Worm (Caenorhabditis elegans): ENCODE data around the gene Y55B1BL.2.

Y55B1BL.2 gene

ce11 chrIII:354545-355460 is 47.8 kb upstream of the Y55B1BL.2 start, which contains the start of gene gei-4 (continued):
- TF ChIP-seq sox-4 (tag; optimal IDR thresholded peaks at IDR 0.05): peak; percentile 7
- TF ChIP-seq rnt-1 (tag; optimal IDR thresholded peaks at IDR 0.05): peak; percentile 63
- peak; percentile 5 for TF ChIP-seq K09A11.1 (tag; optimal IDR thresholded peaks at IDR 0.05; ENCODE audit: insufficient read depth)
- TF ChIP-seq ceh-9 (tag; optimal IDR thresholded peaks at IDR 0.05): no peak
- peak; percentile 69 for TF ChIP-seq ceh-18 (tag; optimal IDR thresholded peaks at IDR 0.05)
- TF ChIP-seq F13H6.1 (tag; optimal IDR thresholded peaks at IDR 0.05): peak; percentile 76
- no peak for TF ChIP-seq C38D4.7 (GFP tag; optimal IDR thresholded peaks at IDR 0.05)
- TF ChIP-seq ceh-30 (tag; optimal IDR thresholded peaks at IDR 0.05): peak; percentile 31
- TF ChIP-seq ceh-2 (tag; optimal IDR thresholded peaks at IDR 0.05): peak; percentile 41
- TF ChIP-seq ama-1 (optimal IDR thresholded peaks at IDR 0.05): peak; percentile 59
- TF ChIP-seq fkh-6 (tag; optimal IDR thresholded peaks at IDR 0.05): no peak
- peak; percentile 76 for TF ChIP-seq tbx-2 (tag; optimal IDR thresholded peaks at IDR 0.05)
- TF ChIP-seq ceh-22 (tag; optimal IDR thresholded peaks at IDR 0.05): peak; percentile 47
- TF ChIP-seq nfya-1 (tag; optimal IDR thresholded peaks at IDR 0.05): peak; percentile 85
- no peak for TF ChIP-seq elt-4 (tag; optimal IDR thresholded peaks at IDR 0.05)
- no peak for TF ChIP-seq mec-3 (tag; optimal IDR thresholded peaks at IDR 0.05; ENCODE audit: borderline replicate concordance)
- TF ChIP-seq ztf-16 (tag; optimal IDR thresholded peaks at IDR 0.05): no peak
- peak; percentile 96 for TF ChIP-seq hlh-30 (tag; optimal IDR thresholded peaks at IDR 0.05; ENCODE audit: insufficient read depth)
- peak; percentile 19; the same call in 1 of the 2 replicates for TF ChIP-seq sox-2 (GFP tag; IDR thresholded peaks at IDR 0.05)
- TF ChIP-seq nhr-11 (tag; optimal IDR thresholded peaks at IDR 0.05): no peak
- no peak for TF ChIP-seq lin-11 (tag; optimal IDR thresholded peaks at IDR 0.05)
- TF ChIP-seq npax-4 (tag; optimal IDR thresholded peaks at IDR 0.05): no peak
- no peak for TF ChIP-seq gmeb-2 (tag; optimal IDR thresholded peaks at IDR 0.05)
- TF ChIP-seq ceh-19 (GFP tag; optimal IDR thresholded peaks at IDR 0.05): no peak
- no peak for TF ChIP-seq unc-86 (tag; optimal IDR thresholded peaks at IDR 0.05)
- no peak for TF ChIP-seq fkh-10 (GFP tag; optimal IDR thresholded peaks at IDR 0.05)
- no peak for TF ChIP-seq nhr-232 (tag; optimal IDR thresholded peaks at IDR 0.05)
- TF ChIP-seq ceh-6 (GFP tag; optimal IDR thresholded peaks at IDR 0.05): peak; percentile 45
- no peak for TF ChIP-seq che-1 (tag; optimal IDR thresholded peaks at IDR 0.05)
- TF ChIP-seq sdc-2 (tag; optimal IDR thresholded peaks at IDR 0.05): peak; percentile 53
- no peak for TF ChIP-seq ttx-3 (tag; optimal IDR thresholded peaks at IDR 0.05)
- no peak for TF ChIP-seq pha-4 (tag; optimal IDR thresholded peaks at IDR 0.05)
- TF ChIP-seq pros-1 (tag; optimal IDR thresholded peaks at IDR 0.05): peak; percentile 82
- no peak for TF ChIP-seq hlh-15 (tag; optimal IDR thresholded peaks at IDR 0.05)
- no peak for TF ChIP-seq hlh-6 (tag; optimal IDR thresholded peaks at IDR 0.05)
- TF ChIP-seq Y22D7AL.16 (tag; optimal IDR thresholded peaks at IDR 0.05): no peak
- peak; percentile 32 for TF ChIP-seq unc-42 (tag; optimal IDR thresholded peaks at IDR 0.05)

DNA sequence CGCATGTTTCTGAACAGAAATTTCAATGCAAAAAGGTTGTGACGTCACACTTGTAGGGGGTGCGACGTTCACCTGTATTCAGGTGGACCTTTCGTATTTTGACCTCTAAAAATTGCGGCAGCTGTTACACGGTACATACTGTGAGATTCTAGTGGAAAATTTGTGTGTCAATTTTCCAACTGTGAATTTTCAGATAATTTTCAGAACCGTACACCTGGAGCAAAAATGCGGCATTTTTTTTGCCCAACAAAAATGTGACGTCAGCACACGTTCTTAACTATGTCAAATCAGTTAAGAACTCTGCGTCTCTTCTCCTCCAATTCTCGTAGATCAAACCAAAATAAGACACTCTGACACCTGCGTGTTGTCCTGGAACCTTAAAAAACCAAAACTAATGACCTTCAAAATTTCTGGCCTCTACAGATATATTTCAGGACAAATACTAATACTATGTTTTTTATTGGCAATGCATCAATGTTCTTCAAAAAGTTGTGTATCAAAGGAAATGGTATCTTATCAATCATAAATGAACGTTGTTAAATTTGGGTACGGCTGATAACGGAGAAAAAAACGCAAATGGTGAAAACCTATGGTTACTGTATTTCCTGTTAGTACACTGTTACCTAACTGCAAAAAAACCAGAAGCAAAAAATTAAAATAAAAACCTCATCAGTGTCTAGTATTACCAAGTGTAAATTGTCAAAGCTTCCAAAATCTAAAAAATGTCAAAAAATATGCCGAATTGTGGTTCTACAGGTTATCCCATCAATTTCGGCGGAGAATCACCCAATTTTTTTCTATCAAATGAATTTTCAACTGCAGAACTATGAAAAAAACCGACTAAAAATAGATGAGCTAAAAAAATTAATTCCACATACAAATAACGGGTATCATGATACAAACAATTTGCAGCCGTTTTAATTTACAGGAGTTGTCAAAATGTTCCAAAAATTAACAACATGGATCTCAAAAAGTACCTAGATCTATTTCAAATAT is 45.4 kb upstream of the Y55B1BL.2 start:
- no peak for TF ChIP-seq tbx-2 (tag; optimal IDR thresholded peaks at IDR 0.05)
- TF ChIP-seq ztf-16 (tag; optimal IDR thresholded peaks at IDR 0.05): no peak
- no peak for TF ChIP-seq pax-1 (tag; optimal IDR thresholded peaks at IDR 0.05)
- peak; percentile 80 for TF ChIP-seq elt-2 (tag; optimal IDR thresholded peaks at IDR 0.05)
- no peak for TF ChIP-seq sox-2 (GFP tag; IDR thresholded peaks at IDR 0.05)
